Fruit fly (Drosophila melanogaster) whole organism, prepupa: Measurements from ENCODE around the gene GNBP2.

Experiments
- CG10631 ChIP-seq: fragments of 200-800 bp; sonication (Bioruptor generic); optimal IDR thresholded peaks from 2 replicates; lab custom pipeline; 2016; ENCODE audit warnings: missing biosample characterization, missing genetic modification characterization
- CG10669 ChIP-seq: fragments of 200-800 bp; sonication (Bioruptor generic); optimal IDR thresholded peaks from 3 replicates; lab custom pipeline; 2018; ENCODE audit warnings: missing biosample characterization, mild to moderate bottlenecking, missing genetic modification characterization, moderate library complexity
- CG11294 ChIP-seq: fragments of 200-800 bp; sonication (Bioruptor generic); IDR thresholded peaks from 2 replicates; pipeline ENCODE4 v1.3.6; 2022; ENCODE audit warnings: missing biosample characterization, missing genetic modification characterization
- CG11902 ChIP-seq: fragments of 200-800 bp; sonication (Bioruptor generic); optimal IDR thresholded peaks from 3 replicates; lab custom pipeline; 2016; ENCODE audit warnings: missing biosample characterization, missing genetic modification characterization
- CG15336 ChIP-seq: fragments of 200-800 bp; sonication (Bioruptor generic); IDR thresholded peaks from 2 replicates; pipeline ENCODE4 v1.3.6; 2022; ENCODE audit warnings: missing biosample characterization, missing genetic modification characterization
- CG1621 ChIP-seq: fragments of 200-800 bp; sonication (Bioruptor generic); optimal IDR thresholded peaks from 3 replicates; lab custom pipeline; 2018; ENCODE audit warnings: missing biosample characterization, mild to moderate bottlenecking, missing genetic modification characterization
- CG3032 ChIP-seq: fragments of 200-800 bp; optimal IDR thresholded peaks from 2 replicates; lab custom pipeline; 2019; ENCODE audit warnings: missing biosample characterization, mild to moderate bottlenecking, missing genetic modification characterization, moderate library complexity
- CG31627 ChIP-seq: fragments of 200-800 bp; sonication (Bioruptor generic); optimal IDR thresholded peaks from 3 replicates; lab custom pipeline; 2016; ENCODE audit warnings: missing biosample characterization, missing genetic modification characterization
- CG32006 ChIP-seq: fragments of 200-800 bp; sonication (Bioruptor generic); optimal IDR thresholded peaks from 3 replicates; lab custom pipeline; 2017; ENCODE audit warnings: missing biosample characterization, mild to moderate bottlenecking, missing genetic modification characterization
- CG3919 ChIP-seq: fragments of 200-800 bp; sonication (Bioruptor generic); optimal IDR thresholded peaks from 3 replicates; lab custom pipeline; 2016; ENCODE audit warnings: missing biosample characterization, missing genetic modification characterization
- CG4318 ChIP-seq: fragments of 200-800 bp; sonication (Bioruptor generic); optimal IDR thresholded peaks from 3 replicates; lab custom pipeline; 2017; ENCODE audit warnings: missing biosample characterization, mild to moderate bottlenecking, missing genetic modification characterization
- CG6792 ChIP-seq: fragments of 200-800 bp; sonication (Bioruptor generic); optimal IDR thresholded peaks from 3 replicates; lab custom pipeline; 2016; ENCODE audit warnings: missing biosample characterization, missing genetic modification characterization
- CG6854 ChIP-seq: fragments of 200-800 bp; sonication (Bioruptor generic); optimal IDR thresholded peaks from 2 replicates; lab custom pipeline; 2017; ENCODE audit warnings: missing biosample characterization, mild to moderate bottlenecking, missing genetic modification characterization
- Eip78C ChIP-seq: fragments of 200-800 bp; sonication (Bioruptor generic); peaks from one replicate; lab custom pipeline; 2016; ENCODE audit warnings: missing biosample characterization, missing genetic modification characterization
- Eip93F ChIP-seq: fragments of 200-800 bp; sonication (Bioruptor generic); optimal IDR thresholded peaks from 2 replicates; lab custom pipeline; 2016; ENCODE audit warnings: missing biosample characterization, mild to moderate bottlenecking, missing genetic modification characterization
- Lpt ChIP-seq: fragments of 200-800 bp; sonication (Bioruptor generic); optimal IDR thresholded peaks from 3 replicates; lab custom pipeline; 2016; ENCODE audit warnings: missing biosample characterization, missing genetic modification characterization
- Met ChIP-seq: fragments of 200-800 bp; sonication (Bioruptor generic); optimal IDR thresholded peaks from 3 replicates; lab custom pipeline; 2016; ENCODE audit warnings: missing biosample characterization, missing genetic modification characterization
- OdsH ChIP-seq: fragments of 200-800 bp; sonication (Bioruptor generic); optimal IDR thresholded peaks from 3 replicates; lab custom pipeline; 2016; ENCODE audit warnings: missing biosample characterization, missing genetic modification characterization
- Sox102F ChIP-seq: fragments of 200-800 bp; sonication (Bioruptor generic); optimal IDR thresholded peaks from 2 replicates; lab custom pipeline; 2016; ENCODE audit warnings: missing biosample characterization, mild to moderate bottlenecking, missing genetic modification characterization
- Sox14 ChIP-seq: fragments of 200-800 bp; sonication (Bioruptor generic); optimal IDR thresholded peaks from 3 replicates; lab custom pipeline; 2016; ENCODE audit warnings: missing biosample characterization, missing genetic modification characterization
- dac ChIP-seq: fragments of 200-800 bp; sonication (Bioruptor generic); optimal IDR thresholded peaks from 2 replicates; lab custom pipeline; 2017; ENCODE audit warnings: missing biosample characterization, mild to moderate bottlenecking, missing genetic modification characterization
- dsx ChIP-seq: fragments of 200-800 bp; optimal IDR thresholded peaks from 3 replicates; lab custom pipeline; 2019; ENCODE audit warnings: missing biosample characterization, mild to moderate bottlenecking, missing genetic modification characterization, moderate library complexity; ENCODE audit not compliant: poor library complexity, severe bottlenecking
- eg ChIP-seq: fragments of 200-800 bp; sonication (Bioruptor generic); IDR thresholded peaks from 3 replicates; pipeline ENCODE4 v1.3.6; 2022; ENCODE audit warnings: missing biosample characterization, missing genetic modification characterization
- fd59A ChIP-seq: fragments of 200-800 bp; sonication (Bioruptor generic); optimal IDR thresholded peaks from 2 replicates; lab custom pipeline; 2017; ENCODE audit warnings: missing biosample characterization, mild to moderate bottlenecking, missing genetic modification characterization, missing genetic modification reagents
- fkh ChIP-seq: fragments of 200-800 bp; sonication (Bioruptor generic); optimal IDR thresholded peaks from 3 replicates; lab custom pipeline; 2017; ENCODE audit warnings: missing biosample characterization, mild to moderate bottlenecking, missing genetic modification characterization, moderate library complexity
- lz ChIP-seq: fragments of 200-800 bp; sonication (Bioruptor generic); optimal IDR thresholded peaks from 3 replicates; lab custom pipeline; 2016; ENCODE audit warnings: missing biosample characterization, missing genetic modification characterization
- net ChIP-seq: fragments of 200-800 bp; sonication (Bioruptor generic); optimal IDR thresholded peaks from 3 replicates; lab custom pipeline; 2016; ENCODE audit warnings: missing biosample characterization, missing genetic modification characterization
- pdm3 ChIP-seq: fragments of 200-800 bp; sonication (Bioruptor generic); optimal IDR thresholded peaks from 3 replicates; lab custom pipeline; 2016; ENCODE audit warnings: missing biosample characterization, missing genetic modification characterization
- salr ChIP-seq, 2 experiments: fragments of 200-800 bp; sonication (Bioruptor generic); optimal IDR thresholded peaks; 3 replicates each; lab custom pipeline; 2016 to 2018; ENCODE audit warnings: missing biosample characterization in 2 of 2, missing genetic modification characterization in 2 of 2, mild to moderate bottlenecking in 1 of 2
- ss ChIP-seq, 2 experiments: fragments of 200-800 bp; sonication (Bioruptor generic); optimal IDR thresholded peaks; 2 replicates in 1 of 2; 3 replicates in 1 of 2; lab custom pipeline; 2017 to 2018; ENCODE audit warnings: mild to moderate bottlenecking in 2 of 2, missing biosample characterization in 2 of 2, missing genetic modification characterization in 2 of 2, moderate library complexity in 1 of 2
- svp ChIP-seq: fragments of 200-800 bp; sonication (Bioruptor generic); peaks from one replicate; lab custom pipeline; 2016; ENCODE audit warnings: missing biosample characterization, missing genetic modification characterization
- vri ChIP-seq: fragments of 200-800 bp; sonication (Bioruptor generic); optimal IDR thresholded peaks from 3 replicates; lab custom pipeline; 2016; ENCODE audit warnings: missing biosample characterization, mild to moderate bottlenecking, missing genetic modification characterization

The GNBP2 gene

dm6 chr3L:18626451-18627079, 48.6 kb downstream of the GNBP2 start (continued):
- TF ChIP-seq CG6854 = no peak
- no peak for TF ChIP-seq dsx (GFP tag; lab: Kevin White, UChicago)
- peak; percentile 20 for TF ChIP-seq CG10631 (GFP tag; lab: Kevin White, UChicago)
- TF ChIP-seq Lpt (GFP tag; lab: Kevin White, UChicago) = peak; percentile 24
- peak; percentile 23 for TF ChIP-seq CG3919 (GFP tag; lab: Kevin White, UChicago)
- TF ChIP-seq svp = peak; percentile 59
- TF ChIP-seq ss (GFP tag; optimal IDR thresholded peaks at IDR 0.05; lab: Kevin White, UChicago) = no peak
- TF ChIP-seq fd59A (GFP tag; lab: Kevin White, UChicago) = no peak

DNA sequence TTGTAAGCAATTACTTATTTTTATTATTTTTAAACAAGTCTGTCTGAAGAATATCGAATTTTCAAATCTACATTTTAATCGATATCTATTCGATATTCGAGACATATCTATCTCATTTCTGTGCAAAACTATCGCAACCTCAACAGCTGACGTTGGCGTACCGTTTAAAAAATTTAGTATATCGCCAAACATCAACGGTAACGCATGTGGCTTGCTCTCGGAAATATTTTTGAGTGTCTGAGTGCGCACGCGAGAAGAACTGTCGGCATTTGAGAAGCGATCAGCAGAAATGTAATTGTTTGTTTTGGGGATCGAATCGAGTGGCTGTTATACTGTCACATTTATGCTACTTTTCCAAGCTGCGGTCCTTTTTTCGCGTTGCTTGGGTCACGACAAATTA, 49.4 kb downstream of the GNBP2 start, which contains the start of gene MYPT-75D:
TSS of gene MYPT-75D (plus strand) at position 174 of the 400 bp plus-strand sequence.
- TF ChIP-seq CG3032 (tag; lab: Kevin White, UChicago) (no peak), OdsH (GFP tag; lab: Kevin White, UChicago) (no peak), Sox102F (GFP tag; lab: Kevin White, UChicago) (peak; percentile 6), dac (GFP tag; lab: Kevin White, UChicago) (no peak), Lpt (GFP tag; lab: Kevin White, UChicago) (no peak), CG10631 (GFP tag; lab: Kevin White, UChicago) (no peak), CG1621 (tag; lab: Kevin White, UChicago) (no peak), pdm3 (GFP tag; lab: Kevin White, UChicago) (no peak), salr (GFP tag; optimal IDR thresholded peaks at IDR 0.05; lab: Kevin White, UChicago) (no peak), CG3919 (GFP tag; lab: Kevin White, UChicago) (peak; percentile 18), CG11294 (GFP tag; lab: Robert Waterston, UW) (no peak), CG6792 (GFP tag; lab: Kevin White, UChicago) (peak; percentile 0), eg (no peak), Eip78C (GFP tag; lab: Kevin White, UChicago) (peak; percentile 80), Eip93F (GFP tag; lab: Kevin White, UChicago) (no peak), Met (GFP tag; lab: Kevin White, UChicago) (no peak), CG11902 (GFP tag; lab: Kevin White, UChicago) (no peak), CG31627 (GFP tag; lab: Kevin White, UChicago) (no peak), lz (GFP tag; lab: Kevin White, UChicago) (no peak), CG4318 (GFP tag; lab: Kevin White, UChicago) (no peak), Sox14 (GFP tag; lab: Kevin White, UChicago) (peak; percentile 54), dsx (GFP tag; lab: Kevin White, UChicago) (peak; percentile 29), CG15336 (GFP tag; lab: Robert Waterston, UW) (no peak), CG32006 (GFP tag; lab: Kevin White, UChicago) (no peak), vri (peak; percentile 31), net (GFP tag; lab: Kevin White, UChicago) (no peak), fkh (GFP tag; lab: Kevin White, UChicago) (peak; percentile 70), ss (GFP tag; optimal IDR thresholded peaks at IDR 0.05; lab: Kevin White, UChicago) (peak in 1 of 2 experiments; percentile 14), CG10669 (GFP tag; lab: Kevin White, UChicago) (no peak)
- TF ChIP-seq, all 60 proteins: peak for 9
